Fruit fly (Drosophila melanogaster): ENCODE data around the gene Uch.

DNA sequence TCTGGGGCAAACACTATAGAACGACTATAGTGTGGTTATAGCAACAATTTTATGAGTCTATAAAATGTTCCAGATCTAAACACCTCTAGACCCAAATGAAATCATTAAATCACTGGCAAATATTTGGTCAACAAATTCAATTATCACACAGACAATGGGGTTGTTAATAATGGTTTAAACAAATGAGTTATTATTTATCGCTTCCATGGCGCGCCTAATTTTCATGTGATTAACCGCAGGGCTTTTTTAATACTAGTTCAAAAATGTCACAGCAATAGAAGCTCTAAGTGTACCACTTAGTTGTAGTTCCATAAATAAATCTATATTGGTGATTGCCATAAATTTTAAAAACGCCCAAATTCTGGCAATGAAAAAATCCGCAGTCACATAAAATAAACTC is 5.0 kb downstream of the Uch start, which contains the start of gene CG33124:
- TF ChIP-seq h (optimal IDR thresholded peaks at IDR 0.05) (no peak), insv (optimal IDR thresholded peaks at IDR 0.05) (no peak)
